Fruit fly (Drosophila melanogaster) S2 (cell line): ENCODE measurements around the gene dx.

ENCODE experiments used
- CG8478 ChIP-seq: fragments of >200 bp; optimal IDR thresholded peaks from 2 replicates; lab custom pipeline; 2018
- CTCF ChIP-seq, 2 experiments: fragments of >200 bp; optimal IDR thresholded peaks; 2 replicates each; lab custom pipeline; 2018

DNA sequence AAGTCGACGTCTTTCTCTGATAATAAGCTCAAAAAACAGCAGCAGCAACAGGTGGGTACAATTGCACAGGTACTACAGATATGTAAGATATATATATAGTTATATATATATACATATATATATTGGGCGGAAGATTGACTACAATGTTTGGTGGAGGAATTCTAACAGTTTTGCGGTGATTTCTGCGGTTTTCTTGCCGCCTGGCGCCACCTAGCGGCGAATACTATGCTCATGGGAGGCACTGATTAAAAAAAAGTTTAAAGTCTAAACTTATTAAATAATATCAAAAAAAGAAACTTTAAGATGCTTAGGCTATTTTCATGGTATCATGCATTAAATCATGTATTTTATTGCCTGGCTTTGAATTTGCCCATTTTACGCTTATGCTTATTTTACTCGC lies 7.5 kb downstream of the dx start:
- TF ChIP-seq CG8478 (lab: Kevin White, UChicago) (no peak), CTCF (optimal IDR thresholded peaks at IDR 0.05; lab: Kevin White, UChicago) (peak in 1 of 2 experiments; percentile 68)
